Worm (Caenorhabditis elegans) whole organism, midembryonic: ENCODE measurements around the gene mls-2.
A peak's percentile ranks its signal among the peaks of the same experiment; 100 is the strongest.

ENCODE experiments used
- T22C8.4 ChIP-seq: fragments of 200-800 bp; sonication (Bioruptor generic); IDR thresholded peaks from 2 replicates; pipeline ENCODE4 v1.3.6; 2022; ENCODE audit warnings: missing genetic modification characterization, missing compliant biosample characterization
- cog-1 ChIP-seq: sonication (generic microtip); optimal IDR thresholded peaks from 2 replicates; lab custom pipeline; 2016; ENCODE audit warnings: missing genetic modification characterization, missing compliant biosample characterization
- flt-1 ChIP-seq: fragments of 200-800 bp; sonication (Bioruptor generic); IDR thresholded peaks from 2 replicates; pipeline ENCODE4 v1.3.6; 2022; ENCODE audit warnings: missing genetic modification characterization, missing compliant biosample characterization
- klf-2 ChIP-seq: fragments of 200-800 bp; sonication (Bioruptor generic); conservative IDR thresholded peaks from 2 replicates; pipeline ENCODE4 v1.3.6; 2022; ENCODE audit warnings: missing genetic modification reagents, missing genetic modification characterization, missing compliant biosample characterization
- med-1 ChIP-seq: sonication (generic microtip); optimal IDR thresholded peaks from 2 replicates; lab custom pipeline; 2017; ENCODE audit warnings: missing genetic modification characterization, mild to moderate bottlenecking, missing compliant biosample characterization, antibody characterized with exemption, missing genetic modification reagents; ENCODE audit not compliant: insufficient read depth
- ref-1 ChIP-seq: fragments of 200-800 bp; sonication (Bioruptor generic); conservative IDR thresholded peaks from 2 replicates; pipeline ENCODE4 v1.3.6; 2022; ENCODE audit warnings: missing genetic modification reagents, missing genetic modification characterization, missing compliant biosample characterization
- tab-1 ChIP-seq: fragments of 200-800 bp; sonication (Bioruptor generic); IDR thresholded peaks from 2 replicates; pipeline ENCODE4 v1.3.6; 2022; ENCODE audit warnings: missing genetic modification characterization, missing compliant biosample characterization
- ztf-23 ChIP-seq: fragments of 200-800 bp; sonication (Bioruptor generic); IDR thresholded peaks from 2 replicates; pipeline ENCODE4 v1.3.6; 2022; ENCODE audit warnings: missing genetic modification reagents, missing genetic modification characterization, missing compliant biosample characterization
- ztf-29 ChIP-seq: fragments of 200-800 bp; sonication (Bioruptor generic); IDR thresholded peaks from 2 replicates; pipeline ENCODE4 v1.3.6; 2022; ENCODE audit warnings: missing genetic modification reagents, missing genetic modification characterization, missing compliant biosample characterization

The mls-2 gene

ce11 chrX:4792979-4793378 lies 31.5 kb upstream of the mls-2 start, which contains the start of gene F43C9.1:
TSS of gene F43C9.1 (plus strand) at chrX:4793279.
- TF ChIP-seq ref-1 = no peak

DNA sequence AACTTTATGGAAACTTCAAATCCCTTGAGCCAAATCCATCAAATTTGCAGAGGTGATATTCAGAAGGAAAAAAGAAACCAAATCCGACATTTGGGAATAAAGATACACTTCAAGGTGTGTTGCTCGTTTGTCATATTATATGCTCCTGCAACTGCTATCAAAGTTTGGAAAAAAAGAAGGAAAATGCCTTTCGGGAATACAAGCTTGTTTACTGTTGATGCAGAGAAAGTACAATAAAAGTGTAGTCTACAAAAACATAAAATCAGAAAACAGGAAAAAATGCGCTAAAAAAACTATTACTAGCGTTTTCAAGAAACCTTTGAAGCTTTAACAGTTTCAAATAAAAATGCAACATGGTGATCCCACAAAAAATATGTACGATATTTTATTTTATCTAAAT lies 29.2 kb upstream of the mls-2 start:
- no peak for TF ChIP-seq T22C8.4 (GFP tag; lab: Robert Waterston, UW)

DNA sequence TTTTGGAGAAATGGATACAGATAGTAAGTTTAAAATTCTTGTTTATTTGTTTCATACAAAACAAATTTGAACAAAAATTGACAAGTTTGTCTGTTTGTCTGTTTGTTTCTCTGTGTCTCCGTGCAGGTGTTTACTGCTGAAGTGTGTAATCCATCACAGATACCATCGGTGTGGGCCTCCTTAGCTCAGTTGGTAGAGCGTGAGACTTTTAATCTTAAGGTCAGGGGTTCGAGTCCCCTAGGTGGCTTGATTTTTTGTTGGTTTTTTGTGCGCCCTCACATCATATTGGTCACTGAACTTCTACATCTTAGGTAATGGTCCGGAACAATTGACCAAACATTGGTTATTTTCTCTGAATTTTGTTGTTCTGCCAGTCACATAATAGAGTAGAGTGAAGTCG lies 27.5 kb upstream of the mls-2 start:
- peak; percentile 63 for TF ChIP-seq T22C8.4 (GFP tag; lab: Robert Waterston, UW)
- peak; percentile 65; the same call in 1 of the 2 replicates for TF ChIP-seq ztf-23 (GFP tag; lab: Robert Waterston, UW)
- peak; percentile 83 for TF ChIP-seq tab-1 (GFP tag; lab: Robert Waterston, UW)
- TF ChIP-seq med-1 (GFP tag; lab: Kevin White, UChicago) = peak; percentile 7
- TF ChIP-seq cog-1 (tag; lab: Kevin White, UChicago) = no peak
- peak; percentile 91 for TF ChIP-seq flt-1 (GFP tag; lab: Robert Waterston, UW)
- TF ChIP-seq ref-1 = peak; percentile 38; the same call in 1 of the 2 replicates
- TF ChIP-seq ztf-29 = peak; percentile 65
- 0 out of 2 replicates have a peak, but pooled peaks have one; percentile 45 for TF ChIP-seq klf-2 (GFP tag; lab: Robert Waterston, UW)

ce11 chrX:4787525-4787924 lies 26.1 kb upstream of the mls-2 start:
- TF ChIP-seq ztf-23 (GFP tag; lab: Robert Waterston, UW) = no peak
- no peak for TF ChIP-seq tab-1 (GFP tag; lab: Robert Waterston, UW)
- TF ChIP-seq T22C8.4 (GFP tag; lab: Robert Waterston, UW) = no peak
- TF ChIP-seq ref-1 = no peak
- no peak for TF ChIP-seq cog-1 (tag; lab: Kevin White, UChicago)
- TF ChIP-seq klf-2 (GFP tag; lab: Robert Waterston, UW) = no peak
- TF ChIP-seq med-1 (GFP tag; lab: Kevin White, UChicago) = no peak
- TF ChIP-seq flt-1 (GFP tag; lab: Robert Waterston, UW) = no peak
- TF ChIP-seq ztf-29 = no peak

DNA sequence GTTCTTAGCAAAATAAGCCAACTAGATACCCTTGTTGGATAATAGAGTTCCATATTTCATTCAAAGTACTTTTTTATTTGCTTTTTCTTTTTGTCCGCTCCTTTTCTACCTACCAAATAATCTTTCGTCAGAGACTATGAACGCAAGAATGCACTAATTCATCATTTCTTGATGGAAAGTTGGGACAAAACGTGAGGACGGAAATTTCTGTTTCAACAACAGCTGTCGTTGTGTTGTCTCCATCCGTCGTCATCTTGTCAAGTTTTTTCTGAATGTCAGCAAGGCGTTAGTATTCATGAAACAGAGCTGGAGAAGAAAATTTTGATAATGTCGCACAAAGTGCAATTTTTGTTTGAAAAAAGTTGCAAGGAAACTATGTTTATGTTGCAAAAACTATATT lies 23.3 kb upstream of the mls-2 start:
- no peak for TF ChIP-seq ref-1
- no peak for TF ChIP-seq T22C8.4 (GFP tag; lab: Robert Waterston, UW)

- TF ChIP-seq ztf-29 = no peak
- no peak for TF ChIP-seq tab-1 (GFP tag; lab: Robert Waterston, UW)
- TF ChIP-seq T22C8.4 (GFP tag; lab: Robert Waterston, UW) = no peak
- TF ChIP-seq med-1 (GFP tag; lab: Kevin White, UChicago) = no peak
- no peak for TF ChIP-seq klf-2 (GFP tag; lab: Robert Waterston, UW)
- TF ChIP-seq ztf-23 (GFP tag; lab: Robert Waterston, UW) = no peak
- no peak for TF ChIP-seq cog-1 (tag; lab: Kevin White, UChicago)
- no peak for TF ChIP-seq ref-1
Observed at ce11 chrX:4783117-4783775, 21.8 kb upstream of the mls-2 start, which contains the start of gene F43C9.2. TSS of gene F43C9.2 (plus strand) at chrX:4783613.

ce11 chrX:4782197-4782596 lies 20.8 kb upstream of the mls-2 start, which contains the start of gene hum-10:
TSS of gene hum-10 (minus strand) at chrX:4782297.
- TF ChIP-seq tab-1 (GFP tag; lab: Robert Waterston, UW) (no peak), ztf-23 (GFP tag; lab: Robert Waterston, UW) (no peak), klf-2 (GFP tag; lab: Robert Waterston, UW) (no peak), ref-1 (no peak), flt-1 (GFP tag; lab: Robert Waterston, UW) (no peak), T22C8.4 (GFP tag; lab: Robert Waterston, UW) (no peak), ztf-29 (no peak), cog-1 (tag; lab: Kevin White, UChicago) (no peak), med-1 (GFP tag; lab: Kevin White, UChicago) (no peak)

DNA sequence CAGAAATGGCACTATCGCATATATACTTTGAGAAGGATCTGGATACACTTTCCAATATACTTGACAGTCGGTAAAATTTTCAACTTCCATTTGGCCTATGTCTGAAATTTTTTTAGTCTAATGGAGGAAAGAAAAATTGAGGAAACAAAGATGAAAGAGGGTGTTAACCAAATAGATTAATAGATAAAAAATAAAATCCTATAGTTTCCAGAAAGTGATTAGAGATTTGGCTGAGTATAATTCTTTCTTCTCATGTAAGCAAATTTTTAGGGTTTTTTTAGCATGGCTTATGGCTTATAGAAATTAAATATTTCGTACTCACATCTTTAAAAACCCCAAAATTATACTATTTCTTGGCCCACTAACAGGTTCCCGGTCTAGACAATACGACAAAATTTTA lies 8.4 kb upstream of the mls-2 start, which contains the start of gene npr-1:
npr-1 (minus strand) TSS at position 101 of the 400 bp plus-strand sequence.
- no peak for TF ChIP-seq T22C8.4 (GFP tag; lab: Robert Waterston, UW)
- TF ChIP-seq ztf-23 (GFP tag; lab: Robert Waterston, UW) = no peak
- TF ChIP-seq cog-1 (tag; lab: Kevin White, UChicago) = no peak
- no peak for TF ChIP-seq ztf-29
- no peak for TF ChIP-seq klf-2 (GFP tag; lab: Robert Waterston, UW)
- no peak for TF ChIP-seq med-1 (GFP tag; lab: Kevin White, UChicago)
- TF ChIP-seq tab-1 (GFP tag; lab: Robert Waterston, UW) = no peak
- TF ChIP-seq ref-1 = no peak
- TF ChIP-seq flt-1 (GFP tag; lab: Robert Waterston, UW) = no peak

DNA sequence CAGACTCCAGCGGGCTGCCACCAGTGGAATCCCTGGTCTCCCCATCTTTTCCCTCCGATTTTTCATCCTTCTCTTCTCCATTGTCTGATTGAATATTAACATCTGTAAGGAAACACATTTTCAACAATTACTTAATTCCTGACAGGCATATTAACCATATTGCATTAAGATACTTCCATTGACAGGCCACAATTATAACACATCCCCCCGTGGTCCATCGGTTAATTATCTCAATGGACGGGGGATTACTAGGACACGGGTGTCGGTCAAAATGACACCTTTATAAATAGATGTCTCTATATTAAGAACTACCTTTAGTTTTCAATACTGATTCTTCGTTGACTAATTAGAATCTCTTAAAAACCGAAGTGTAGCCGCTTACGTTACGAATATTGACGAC lies 1.7 kb downstream of the mls-2 start:
- TF ChIP-seq ztf-29 = no peak
- no peak for TF ChIP-seq ref-1
- no peak for TF ChIP-seq ztf-23 (GFP tag; lab: Robert Waterston, UW)
- TF ChIP-seq cog-1 (tag; lab: Kevin White, UChicago) = no peak
- TF ChIP-seq tab-1 (GFP tag; lab: Robert Waterston, UW) = no peak
- TF ChIP-seq klf-2 (GFP tag; lab: Robert Waterston, UW) = no peak
- TF ChIP-seq med-1 (GFP tag; lab: Kevin White, UChicago) = no peak
- no peak for TF ChIP-seq T22C8.4 (GFP tag; lab: Robert Waterston, UW)
- no peak for TF ChIP-seq flt-1 (GFP tag; lab: Robert Waterston, UW)

ce11 chrX:4754725-4755124 lies 6.7 kb downstream of the mls-2 start, which contains the start of gene C39E6.2:
TSS of gene C39E6.2 (minus strand) at chrX:4755118.
- TF ChIP-seq ztf-23 (GFP tag; lab: Robert Waterston, UW) (no peak), ztf-29 (no peak), T22C8.4 (GFP tag; lab: Robert Waterston, UW) (no peak), ref-1 (no peak), med-1 (GFP tag; lab: Kevin White, UChicago) (no peak), flt-1 (GFP tag; lab: Robert Waterston, UW) (no peak), klf-2 (GFP tag; lab: Robert Waterston, UW) (no peak), cog-1 (tag; lab: Kevin White, UChicago) (no peak), tab-1 (GFP tag; lab: Robert Waterston, UW) (no peak)
